Worm (Caenorhabditis elegans) whole organism, mixed stage, embryonic: ENCODE measurements around the gene H08J19.1.

ENCODE experiments used
- elt-1 ChIP-seq: sonication (generic microtip); optimal IDR thresholded peaks from 2 replicates; lab custom pipeline; 2017; ENCODE audit warnings: missing genetic modification characterization, mild to moderate bottlenecking, missing compliant biosample characterization, antibody characterized with exemption, moderate library complexity, borderline replicate concordance; ENCODE audit not compliant: insufficient read depth
- nhr-237 ChIP-seq: fragments of 150-350 bp; optimal IDR thresholded peaks from 2 replicates; lab custom pipeline; 2014; ENCODE audit warnings: missing biosample characterization, missing genetic modification characterization
- pha-4 ChIP-seq: fragments of 150-350 bp; optimal IDR thresholded peaks from 2 replicates; lab custom pipeline; 2018; ENCODE audit warnings: missing biosample characterization, missing genetic modification reagents, missing genetic modification characterization
- sem-2 ChIP-seq: fragments of 200-800 bp; sonication (Bioruptor generic); optimal IDR thresholded peaks from 2 replicates; lab custom pipeline; 2018; ENCODE audit warnings: mild to moderate bottlenecking, missing genetic modification characterization, missing compliant biosample characterization
- snpc-4 ChIP-seq: fragments of 150-350 bp; optimal IDR thresholded peaks from 2 replicates; lab custom pipeline; 2014; ENCODE audit warnings: missing biosample characterization, missing genetic modification characterization
- tbx-8 ChIP-seq: fragments of 200-800 bp; sonication (Bioruptor generic); optimal IDR thresholded peaks from 2 replicates; lab custom pipeline; 2018; ENCODE audit warnings: mild to moderate bottlenecking, missing genetic modification characterization, moderate library complexity, missing compliant biosample characterization
- unc-62 ChIP-seq: fragments of 150-350 bp; optimal IDR thresholded peaks from 2 replicates; lab custom pipeline; 2014; ENCODE audit warnings: missing biosample characterization, missing genetic modification reagents, missing genetic modification characterization

- TF ChIP-seq unc-62 (GFP tag; lab: Kevin White, UChicago) (no peak), pha-4 (tag; lab: Kevin White, UChicago) (no peak), snpc-4 (tag; lab: Kevin White, UChicago) (no peak), sem-2 (GFP tag; lab: Kevin White, UChicago) (no peak), elt-1 (tag; lab: Kevin White, UChicago) (no peak), nhr-237 (tag; lab: Kevin White, UChicago) (no peak), tbx-8 (GFP tag; lab: Kevin White, UChicago) (no peak)
Measured at ce11 chrX:15650919-15651420, 8.2 kb downstream of the H08J19.1 start, which contains the start of gene F59D12.3.
